Worm (Caenorhabditis elegans): ENCODE measurements around the gene ZK177.1.

DNA sequence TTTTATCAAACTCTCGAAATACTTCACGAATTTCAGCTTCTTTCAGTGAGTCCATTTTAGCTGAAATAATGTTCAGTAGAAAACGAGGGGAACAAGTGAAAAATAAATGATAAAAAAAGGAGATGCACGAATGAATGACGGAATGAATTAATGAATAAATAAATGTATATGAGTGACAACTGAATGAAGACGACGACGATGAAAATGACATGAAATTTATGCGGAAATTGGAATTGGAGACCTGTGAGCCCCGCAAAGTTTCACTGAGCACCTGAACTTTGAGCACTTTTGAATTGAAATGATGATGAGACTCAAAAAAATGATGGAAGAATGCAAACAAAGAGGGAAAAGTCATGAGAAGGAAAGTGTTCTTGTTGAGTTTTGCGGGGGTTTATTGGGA, 46.0 kb upstream of the ZK177.1 start, which contains the start of gene cal-8:
- TF ChIP-seq ama-1 (optimal IDR thresholded peaks at IDR 0.05) (no peak), nhr-6 (tag; optimal IDR thresholded peaks at IDR 0.05) (no peak), skn-1 (tag; optimal IDR thresholded peaks at IDR 0.05) (no peak), zag-1 (tag; optimal IDR thresholded peaks at IDR 0.05) (no peak), aha-1 (tag) (no peak), pqm-1 (tag; optimal IDR thresholded peaks at IDR 0.05) (no peak)
